Worm (Caenorhabditis elegans): ENCODE measurements around the gene pals-20.

DNA sequence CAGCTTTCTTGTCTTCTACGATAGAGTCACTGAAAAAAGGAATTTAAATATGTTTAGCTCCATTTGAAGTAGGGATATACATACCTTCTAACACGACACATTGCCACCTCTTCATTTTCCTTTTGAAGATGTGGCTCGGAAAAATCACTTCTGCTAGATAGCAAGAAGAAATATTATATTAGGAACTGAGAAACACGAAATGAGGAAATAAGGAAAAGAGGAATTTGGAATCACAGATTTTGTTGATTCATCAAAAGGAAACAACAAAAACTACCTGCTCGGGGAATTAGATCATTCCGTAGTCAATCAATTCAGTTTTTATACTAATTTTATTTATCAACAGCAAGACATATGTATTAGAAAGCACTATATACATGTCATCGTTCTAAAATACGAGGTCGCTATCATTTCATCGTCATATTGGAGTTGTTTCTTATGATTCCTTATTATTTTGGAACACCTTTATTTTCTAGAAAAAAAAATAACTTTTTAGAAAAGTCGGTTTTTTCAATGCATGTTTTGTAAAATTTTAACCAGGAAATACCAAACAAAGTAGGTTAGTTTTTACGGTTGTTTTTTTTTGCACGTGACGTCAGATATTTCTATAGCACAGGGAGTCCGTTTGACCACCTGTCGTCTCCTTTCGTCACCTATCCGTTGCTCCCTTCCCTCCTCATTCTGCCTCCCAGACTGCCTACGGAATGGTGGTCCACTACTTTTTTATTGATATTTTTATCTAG, 7.4 kb downstream of the pals-20 start, which contains the start of the genes pals-21 and Y82E9BR.6:
- TF ChIP-seq hmbx-1 (tag; optimal IDR thresholded peaks at IDR 0.05): no peak
- TF ChIP-seq ama-1 (optimal IDR thresholded peaks at IDR 0.05): no peak
- no peak for TF ChIP-seq hnd-1 (tag; optimal IDR thresholded peaks at IDR 0.05)
- no peak for TF ChIP-seq scrt-1 (GFP tag; IDR thresholded peaks at IDR 0.05)
- TF ChIP-seq sea-1 (GFP tag; conservative IDR thresholded peaks at IDR 0.05): no peak
